Worm (Caenorhabditis elegans) whole organism, young adult: ENCODE data around the gene F14E5.2.

Experiments used
- F22D6.2 ChIP-seq: sonication (generic microtip); optimal IDR thresholded peaks from 2 replicates; lab custom pipeline; 2016; ENCODE audit warnings: mild to moderate bottlenecking, missing genetic modification characterization, missing compliant biosample characterization
- F49E8.2 ChIP-seq: sonication (generic microtip); optimal IDR thresholded peaks from 3 replicates; lab custom pipeline; 2017; ENCODE audit warnings: missing genetic modification characterization, mild to moderate bottlenecking, missing compliant biosample characterization, antibody characterized with exemption, moderate library complexity; ENCODE audit not compliant: insufficient read depth
- F55B11.4 ChIP-seq: sonication (generic microtip); optimal IDR thresholded peaks from 2 replicates; lab custom pipeline; 2016; ENCODE audit warnings: missing compliant biosample characterization, missing genetic modification characterization, borderline replicate concordance; ENCODE audit not compliant: insufficient read depth
- F57A8.1 ChIP-seq: fragments of 200-800 bp; sonication (Bioruptor generic); optimal IDR thresholded peaks from 2 replicates; lab custom pipeline; 2018; ENCODE audit warnings: mild to moderate bottlenecking, missing genetic modification characterization, moderate library complexity, missing compliant biosample characterization
- Y53F4B.3 ChIP-seq: fragments of 200-800 bp; sonication (Bioruptor generic); IDR thresholded peaks from 2 replicates; pipeline ENCODE4 v1.3.6; 2022; ENCODE audit warnings: missing genetic modification reagents, missing genetic modification characterization, missing compliant biosample characterization
- Y56A3A.18 ChIP-seq: fragments of 200-800 bp; sonication (Bioruptor generic); IDR thresholded peaks from 2 replicates; pipeline ENCODE4 v1.3.6; 2022; ENCODE audit warnings: missing genetic modification reagents, missing genetic modification characterization, missing compliant biosample characterization
- attf-5 ChIP-seq: fragments of 200-800 bp; sonication (Bioruptor generic); optimal IDR thresholded peaks from 2 replicates; lab custom pipeline; 2018; ENCODE audit warnings: mild to moderate bottlenecking, missing genetic modification characterization, missing compliant biosample characterization
- die-1 ChIP-seq: sonication (generic microtip); optimal IDR thresholded peaks from 2 replicates; lab custom pipeline; 2016; ENCODE audit warnings: missing genotype, mild to moderate bottlenecking, missing genetic modification characterization, missing compliant biosample characterization
- hmg-1.2 ChIP-seq: fragments of 200-800 bp; sonication (Bioruptor generic); IDR thresholded peaks from 2 replicates; pipeline ENCODE4 v1.3.6; 2022; ENCODE audit warnings: missing genetic modification reagents, missing genetic modification characterization, missing compliant biosample characterization
- mxl-1 ChIP-seq: sonication (generic microtip); optimal IDR thresholded peaks from 2 replicates; lab custom pipeline; 2016; ENCODE audit warnings: missing genetic modification characterization, missing compliant biosample characterization
- nfya-1 ChIP-seq: sonication (generic microtip); optimal IDR thresholded peaks from 2 replicates; lab custom pipeline; 2017; ENCODE audit warnings: antibody characterized with exemption, missing compliant biosample characterization, missing genetic modification characterization, borderline replicate concordance; ENCODE audit not compliant: insufficient read depth
- snpc-1.1 ChIP-seq: sonication (generic microtip); optimal IDR thresholded peaks from 2 replicates; lab custom pipeline; 2017; ENCODE audit warnings: missing genetic modification characterization, mild to moderate bottlenecking, missing compliant biosample characterization, antibody characterized with exemption, moderate library complexity, missing genotype, missing genetic modification reagents; ENCODE audit not compliant: insufficient read depth
- somi-1 ChIP-seq: fragments of 200-800 bp; sonication (Bioruptor generic); optimal IDR thresholded peaks from 2 replicates; lab custom pipeline; 2018; ENCODE audit warnings: mild to moderate bottlenecking, missing genetic modification characterization, missing compliant biosample characterization
- tbp1 ChIP-seq: fragments of 200-800 bp; sonication (Bioruptor generic); optimal IDR thresholded peaks from 2 replicates; lab custom pipeline; 2018; ENCODE audit warnings: mild to moderate bottlenecking, missing genetic modification characterization, missing compliant biosample characterization

DNA sequence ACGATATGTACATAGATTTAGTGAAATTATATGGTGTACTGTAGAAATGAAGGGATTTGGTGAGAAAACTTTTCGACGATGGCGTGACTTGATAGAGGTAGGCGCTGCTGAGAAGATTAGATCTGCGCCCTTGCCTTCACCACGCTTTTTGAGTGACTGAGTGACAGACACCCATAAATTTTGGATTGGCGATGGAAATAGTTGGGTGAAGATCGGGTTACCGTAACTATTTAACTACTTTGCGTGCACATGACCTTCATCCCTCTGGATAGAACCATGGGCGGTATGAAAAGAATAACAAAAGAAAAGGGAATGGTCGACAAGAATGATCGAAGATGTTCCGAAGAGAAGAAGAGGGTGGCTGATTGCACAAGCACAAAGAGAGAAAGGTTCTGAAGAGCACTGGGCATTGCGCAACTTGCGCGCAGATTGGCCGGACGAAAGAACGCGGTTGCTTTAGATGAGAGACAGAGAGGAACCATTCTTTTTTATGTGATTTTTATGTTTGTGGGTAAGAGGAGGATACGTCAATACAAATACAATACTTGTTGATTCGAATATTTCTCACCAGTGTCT, 13.1 kb downstream of the F14E5.2 start:
- TF ChIP-seq hmg-1.2 (GFP tag; lab: Robert Waterston, UW): no peak
- no peak for TF ChIP-seq somi-1 (GFP tag; lab: Kevin White, UChicago)
- no peak for TF ChIP-seq nfya-1
- TF ChIP-seq F49E8.2 (tag; lab: Kevin White, UChicago): no peak
- no peak for TF ChIP-seq Y56A3A.18 (GFP tag; lab: Robert Waterston, UW)
- no peak for TF ChIP-seq Y53F4B.3 (GFP tag; lab: Robert Waterston, UW)
- TF ChIP-seq attf-5: no peak
- no peak for TF ChIP-seq F55B11.4 (tag; lab: Kevin White, UChicago)
- no peak for TF ChIP-seq snpc-1.1 (tag; lab: Kevin White, UChicago)
- no peak for TF ChIP-seq die-1
- TF ChIP-seq F22D6.2: no peak
- TF ChIP-seq F57A8.1: no peak
- TF ChIP-seq mxl-1 (tag; lab: Kevin White, UChicago): no peak
- TF ChIP-seq tbp1: no peak
